Worm (Caenorhabditis elegans): ENCODE results near the gene frpr-4.
A peak's percentile ranks its signal among the peaks of the same experiment; 100 is the strongest.

The frpr-4 gene

DNA sequence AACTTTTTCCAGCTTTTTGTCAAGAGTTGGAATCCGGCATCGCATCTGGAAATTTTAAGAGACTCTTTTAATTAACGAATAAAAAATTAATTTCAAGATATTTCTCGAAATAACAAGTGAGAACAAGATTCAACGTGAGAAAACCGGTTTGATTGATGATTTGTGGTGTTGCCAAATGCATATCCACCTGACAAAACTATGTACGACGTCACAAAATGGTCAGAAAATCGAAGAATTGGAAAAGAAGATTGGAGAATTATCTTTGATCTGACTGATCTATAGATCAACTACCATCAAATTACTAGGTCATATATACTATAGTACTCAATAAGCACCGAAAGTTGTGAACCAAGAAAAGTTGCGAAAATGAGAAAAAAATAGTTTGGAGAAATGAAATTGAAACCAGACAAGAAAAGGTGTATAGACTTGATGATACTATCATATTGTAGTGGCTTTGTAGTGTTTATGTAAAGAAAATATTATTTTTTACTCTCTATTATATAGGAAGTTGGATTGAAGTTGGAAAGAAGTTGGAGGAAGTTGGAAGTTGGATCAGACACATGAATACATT lies 8.5 kb downstream of the frpr-4 start, which contains the start of gene ptr-6:
Gene ptr-6 (minus strand): TSS at position 47 of the 571 bp plus-strand sequence.
- TF ChIP-seq tbx-2 (tag; optimal IDR thresholded peaks at IDR 0.05) (peak; percentile 1), nhr-90 (tag; optimal IDR thresholded peaks at IDR 0.05; ENCODE audit: poor library complexity) (peak; percentile 36), snu-23 (GFP tag; optimal IDR thresholded peaks at IDR 0.05) (peak; percentile 31), rnt-1 (tag; optimal IDR thresholded peaks at IDR 0.05) (no peak), unc-130 (tag; optimal IDR thresholded peaks at IDR 0.05) (no peak), C04F5.9 (tag; optimal IDR thresholded peaks at IDR 0.05) (no peak), nhr-20 (tag; optimal IDR thresholded peaks at IDR 0.05) (peak; percentile 61), elt-3 (tag; optimal IDR thresholded peaks at IDR 0.05) (peak in 1 of 6 experiments; percentile 60), grh-1 (GFP tag; IDR thresholded peaks at IDR 0.05) (peak; percentile 84), lsy-2 (tag; optimal IDR thresholded peaks at IDR 0.05) (peak in 1 of 2 experiments; percentile 42), aha-1 (tag; optimal IDR thresholded peaks at IDR 0.05) (no peak), nhr-85 (tag) (peak; percentile 96), mdl-1 (tag; optimal IDR thresholded peaks at IDR 0.05) (peak in 1 of 2 experiments; percentile 24), ceh-63 (GFP tag; optimal IDR thresholded peaks at IDR 0.05) (no peak), nhr-71 (tag; optimal IDR thresholded peaks at IDR 0.05) (peak; percentile 46), blmp-1 (tag; optimal IDR thresholded peaks at IDR 0.05) (peak; percentile 69), elt-2 (tag; optimal IDR thresholded peaks at IDR 0.05) (no peak), mab-9 (GFP tag; IDR thresholded peaks at IDR 0.05) (no peak), ces-1 (GFP tag; optimal IDR thresholded peaks at IDR 0.05) (no peak), hpl-2 (GFP tag; optimal IDR thresholded peaks at IDR 0.05) (no peak), fkh-4 (tag; optimal IDR thresholded peaks at IDR 0.05; ENCODE audit: borderline replicate concordance) (no peak), lin-14 (GFP tag; optimal IDR thresholded peaks at IDR 0.05) (peak; percentile 63), lin-35 (GFP tag; optimal IDR thresholded peaks at IDR 0.05) (peak in 1 of 2 experiments; percentile 43), nhr-19 (GFP tag; conservative IDR thresholded peaks at IDR 0.05) (peak; percentile 19; the same call in 1 of the 2 replicates)

DNA sequence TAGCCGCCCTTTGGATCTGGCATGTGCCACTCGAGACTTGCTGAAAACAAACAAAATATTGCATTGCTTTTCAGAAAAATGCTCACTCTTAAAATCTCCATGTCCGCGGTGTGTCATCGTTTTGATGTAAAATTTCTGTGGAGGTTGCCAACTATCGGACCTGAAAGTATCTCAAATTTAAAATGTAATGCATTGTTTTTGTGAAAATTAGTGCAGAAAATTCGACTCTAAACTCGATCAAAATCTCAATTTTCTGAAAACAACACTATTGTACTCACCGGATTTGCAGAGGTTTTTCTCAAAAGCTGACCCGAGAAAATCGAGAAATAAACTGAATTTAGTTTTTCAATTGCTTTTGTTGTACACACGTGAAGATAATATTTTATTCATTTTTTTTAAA lies 13.8 kb downstream of the frpr-4 start, which contains the start of gene T16D1.1:
Gene T16D1.1 (minus strand): TSS at position 101 of the 400 bp plus-strand sequence.
- TF ChIP-seq blmp-1 (tag; optimal IDR thresholded peaks at IDR 0.05) = no peak
- no peak for TF ChIP-seq ces-1 (GFP tag; optimal IDR thresholded peaks at IDR 0.05)
- no peak for TF ChIP-seq aly-2 (tag; optimal IDR thresholded peaks at IDR 0.05)
- TF ChIP-seq nhr-76 (tag; optimal IDR thresholded peaks at IDR 0.05) = no peak
- no peak for TF ChIP-seq mep-1 (tag; optimal IDR thresholded peaks at IDR 0.05)
- TF ChIP-seq egl-13 (tag; optimal IDR thresholded peaks at IDR 0.05) = no peak
- TF ChIP-seq nhr-11 (tag; optimal IDR thresholded peaks at IDR 0.05) = no peak
- no peak for TF ChIP-seq fos-1 (tag; optimal IDR thresholded peaks at IDR 0.05)
- no peak for TF ChIP-seq hlh-4 (tag; optimal IDR thresholded peaks at IDR 0.05)
- no peak for TF ChIP-seq swsn-7 (tag; optimal IDR thresholded peaks at IDR 0.05)
- no peak for TF ChIP-seq ceh-82 (tag; optimal IDR thresholded peaks at IDR 0.05)
- TF ChIP-seq unc-62 (GFP tag; optimal IDR thresholded peaks at IDR 0.05) = no peak

DNA sequence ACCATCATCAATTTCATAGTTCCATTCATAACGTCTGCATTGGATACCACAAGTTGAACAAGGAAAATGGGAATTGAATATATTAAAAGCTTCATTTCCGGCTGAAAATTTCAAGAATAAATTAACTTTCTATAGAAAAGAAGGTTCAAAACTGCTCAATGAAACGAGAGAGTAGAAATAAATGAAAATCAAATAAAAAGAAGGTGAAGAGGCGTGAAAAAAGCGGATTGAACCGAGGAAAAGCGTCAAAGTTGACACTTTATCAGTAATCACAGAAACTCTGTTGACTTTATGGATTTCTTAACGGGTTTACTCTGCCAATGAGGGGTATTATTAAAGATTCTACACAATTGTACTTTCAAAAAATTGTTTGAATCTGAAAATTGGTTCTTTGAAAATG lies 17.0 kb downstream of the frpr-4 start, which contains the start of gene pho-4:
Gene pho-4 (minus strand): TSS at position 101 of the 400 bp plus-strand sequence.
- TF ChIP-seq dsc-1 (tag; optimal IDR thresholded peaks at IDR 0.05) (no peak), rnt-1 (tag; optimal IDR thresholded peaks at IDR 0.05) (no peak), efl-1 (optimal IDR thresholded peaks at IDR 0.05) (no peak), efl-1 (GFP tag; optimal IDR thresholded peaks at IDR 0.05 in 1 of 2) (peak in 1 of 2 experiments; percentile 81), elt-2 (tag; optimal IDR thresholded peaks at IDR 0.05) (peak; percentile 9)

ce11 chrII:5237699-5238098 lies 17.6 kb downstream of the frpr-4 start:
- TF ChIP-seq snu-23 (GFP tag; optimal IDR thresholded peaks at IDR 0.05) (peak; percentile 45), nhr-19 (GFP tag; conservative IDR thresholded peaks at IDR 0.05) (peak; percentile 44), dpl-1 (GFP tag; optimal IDR thresholded peaks at IDR 0.05) (peak in 1 of 3 experiments; percentile 18), ceh-63 (GFP tag; optimal IDR thresholded peaks at IDR 0.05) (no peak), lin-35 (GFP tag; optimal IDR thresholded peaks at IDR 0.05) (peak in 1 of 2 experiments; percentile 61), nhr-71 (tag; optimal IDR thresholded peaks at IDR 0.05) (peak; percentile 33), lin-14 (GFP tag; optimal IDR thresholded peaks at IDR 0.05) (no peak), fkh-4 (tag; optimal IDR thresholded peaks at IDR 0.05; ENCODE audit: borderline replicate concordance) (no peak), lsy-2 (tag; optimal IDR thresholded peaks at IDR 0.05) (peak in 1 of 2 experiments; percentile 21), lin-15B (tag; optimal IDR thresholded peaks at IDR 0.05) (no peak), mab-9 (GFP tag; IDR thresholded peaks at IDR 0.05) (no peak), hlh-4 (tag; optimal IDR thresholded peaks at IDR 0.05) (no peak), swsn-7 (tag; optimal IDR thresholded peaks at IDR 0.05) (peak; percentile 20), ztf-11 (tag; optimal IDR thresholded peaks at IDR 0.05) (no peak), ceh-90 (tag; optimal IDR thresholded peaks at IDR 0.05) (no peak), jun-1 (tag; optimal IDR thresholded peaks at IDR 0.05) (no peak), skn-1 (tag; optimal IDR thresholded peaks at IDR 0.05) (peak; percentile 13), efl-1 (optimal IDR thresholded peaks at IDR 0.05) (peak in 1 of 2 experiments; percentile 24), efl-1 (GFP tag; optimal IDR thresholded peaks at IDR 0.05 in 1 of 2) (peak; percentile 6 to 92), elt-2 (tag; optimal IDR thresholded peaks at IDR 0.05) (peak; percentile 24), nhr-20 (tag; optimal IDR thresholded peaks at IDR 0.05) (peak; percentile 21), lir-3 (tag; optimal IDR thresholded peaks at IDR 0.05; ENCODE audit: poor library complexity) (no peak)

Data from whole organism, L1 larva.